Fruit fly (Drosophila melanogaster): ENCODE data around the gene CG14238.

- TF ChIP-seq gl (tag; optimal IDR thresholded peaks at IDR 0.05): no peak
- no peak for TF ChIP-seq CG8301 (tag; optimal IDR thresholded peaks at IDR 0.05)
- no peak for TF ChIP-seq CG8159 (tag; optimal IDR thresholded peaks at IDR 0.05)
- no peak for TF ChIP-seq Snoo (tag; optimal IDR thresholded peaks at IDR 0.05)
- no peak for TF ChIP-seq CG14655 (GFP tag; optimal IDR thresholded peaks at IDR 0.05)
- no peak for TF ChIP-seq CG17806 (tag; optimal IDR thresholded peaks at IDR 0.05)
- no peak for TF ChIP-seq CG15710 (tag; optimal IDR thresholded peaks at IDR 0.05)
- no peak for TF ChIP-seq CG12605 (GFP tag; IDR thresholded peaks at IDR 0.05)
- TF ChIP-seq Pif1A (GFP tag; optimal IDR thresholded peaks at IDR 0.05): no peak
- no peak for TF ChIP-seq CG32121 (GFP tag; IDR thresholded peaks at IDR 0.05)
Observed at dm6 chr3R:26478644-26479043, 20.6 kb downstream of the CG14238 start.

Measured in whole organism, pupa.